Worm (Caenorhabditis elegans) whole organism, midembryonic: ENCODE measurements around the gene T22C8.1.

ENCODE experiments used
- T22C8.4 ChIP-seq: fragments of 200-800 bp; sonication (Bioruptor generic); IDR thresholded peaks from 2 replicates; pipeline ENCODE4 v1.3.6; 2022; ENCODE audit warnings: missing genetic modification characterization, missing compliant biosample characterization
- cog-1 ChIP-seq: sonication (generic microtip); optimal IDR thresholded peaks from 2 replicates; lab custom pipeline; 2016; ENCODE audit warnings: missing genetic modification characterization, missing compliant biosample characterization
- flt-1 ChIP-seq: fragments of 200-800 bp; sonication (Bioruptor generic); IDR thresholded peaks from 2 replicates; pipeline ENCODE4 v1.3.6; 2022; ENCODE audit warnings: missing genetic modification characterization, missing compliant biosample characterization
- klf-2 ChIP-seq: fragments of 200-800 bp; sonication (Bioruptor generic); conservative IDR thresholded peaks from 2 replicates; pipeline ENCODE4 v1.3.6; 2022; ENCODE audit warnings: missing genetic modification reagents, missing genetic modification characterization, missing compliant biosample characterization
- med-1 ChIP-seq: sonication (generic microtip); optimal IDR thresholded peaks from 2 replicates; lab custom pipeline; 2017; ENCODE audit warnings: missing genetic modification characterization, mild to moderate bottlenecking, missing compliant biosample characterization, antibody characterized with exemption, missing genetic modification reagents; ENCODE audit not compliant: insufficient read depth
- ref-1 ChIP-seq: fragments of 200-800 bp; sonication (Bioruptor generic); conservative IDR thresholded peaks from 2 replicates; pipeline ENCODE4 v1.3.6; 2022; ENCODE audit warnings: missing genetic modification reagents, missing genetic modification characterization, missing compliant biosample characterization
- tab-1 ChIP-seq: fragments of 200-800 bp; sonication (Bioruptor generic); IDR thresholded peaks from 2 replicates; pipeline ENCODE4 v1.3.6; 2022; ENCODE audit warnings: missing genetic modification characterization, missing compliant biosample characterization
- ztf-23 ChIP-seq: fragments of 200-800 bp; sonication (Bioruptor generic); IDR thresholded peaks from 2 replicates; pipeline ENCODE4 v1.3.6; 2022; ENCODE audit warnings: missing genetic modification reagents, missing genetic modification characterization, missing compliant biosample characterization
- ztf-29 ChIP-seq: fragments of 200-800 bp; sonication (Bioruptor generic); IDR thresholded peaks from 2 replicates; pipeline ENCODE4 v1.3.6; 2022; ENCODE audit warnings: missing genetic modification reagents, missing genetic modification characterization, missing compliant biosample characterization

T22C8.1 gene

ce11 chrII:8630088-8630487 lies 17.5 kb downstream of the T22C8.1 start, which contains the start of gene T22C8.6:
TSS of gene T22C8.6 (minus strand) at chrII:8630281.
- TF ChIP-seq ztf-23 (GFP tag; lab: Robert Waterston, UW) (no peak), med-1 (GFP tag; lab: Kevin White, UChicago) (no peak), T22C8.4 (no peak), flt-1 (GFP tag; lab: Robert Waterston, UW) (no peak), tab-1 (GFP tag; lab: Robert Waterston, UW) (no peak), ref-1 (GFP tag; lab: Robert Waterston, UW) (no peak), klf-2 (GFP tag; lab: Robert Waterston, UW) (no peak)

- TF ChIP-seq T22C8.4 (no peak), ref-1 (GFP tag; lab: Robert Waterston, UW) (no peak), ztf-29 (GFP tag; lab: Robert Waterston, UW) (no peak), flt-1 (GFP tag; lab: Robert Waterston, UW) (no peak), tab-1 (GFP tag; lab: Robert Waterston, UW) (no peak), med-1 (GFP tag; lab: Kevin White, UChicago) (no peak), ztf-23 (GFP tag; lab: Robert Waterston, UW) (no peak), cog-1 (tag; lab: Kevin White, UChicago) (no peak), klf-2 (GFP tag; lab: Robert Waterston, UW) (no peak)
Measured at ce11 chrII:8631766-8632165, 19.2 kb downstream of the T22C8.1 start.

ce11 chrII:8634386-8634785 lies 21.8 kb downstream of the T22C8.1 start, which contains the start of gene cutl-12:
TSS of gene cutl-12 (minus strand) at chrII:8634486.
- no peak for TF ChIP-seq ref-1 (GFP tag; lab: Robert Waterston, UW)
- no peak for TF ChIP-seq T22C8.4
- TF ChIP-seq klf-2 (GFP tag; lab: Robert Waterston, UW) = no peak
- no peak for TF ChIP-seq ztf-23 (GFP tag; lab: Robert Waterston, UW)
- TF ChIP-seq tab-1 (GFP tag; lab: Robert Waterston, UW) = no peak
- TF ChIP-seq flt-1 (GFP tag; lab: Robert Waterston, UW) = no peak
- TF ChIP-seq cog-1 (tag; lab: Kevin White, UChicago) = no peak
- no peak for TF ChIP-seq med-1 (GFP tag; lab: Kevin White, UChicago)
- no peak for TF ChIP-seq ztf-29 (GFP tag; lab: Robert Waterston, UW)

- TF ChIP-seq tab-1 (GFP tag; lab: Robert Waterston, UW) (no peak), flt-1 (GFP tag; lab: Robert Waterston, UW) (no peak), ref-1 (GFP tag; lab: Robert Waterston, UW) (no peak), ztf-29 (GFP tag; lab: Robert Waterston, UW) (no peak), cog-1 (tag; lab: Kevin White, UChicago) (no peak), T22C8.4 (no peak), ztf-23 (GFP tag; lab: Robert Waterston, UW) (no peak), klf-2 (GFP tag; lab: Robert Waterston, UW) (no peak), med-1 (GFP tag; lab: Kevin White, UChicago) (no peak)
Measured at ce11 chrII:8637615-8638014, 25.0 kb downstream of the T22C8.1 start, which contains the start of gene vab-9. TSS of gene vab-9 (minus strand) at chrII:8637715.

ce11 chrII:8639553-8639952 lies 27.0 kb downstream of the T22C8.1 start:
- TF ChIP-seq tab-1 (GFP tag; lab: Robert Waterston, UW) (no peak), ztf-23 (GFP tag; lab: Robert Waterston, UW) (0 out of 2 replicates have a peak, but pooled peaks have one; percentile 20)

- TF ChIP-seq ztf-23 (GFP tag; lab: Robert Waterston, UW) (no peak), med-1 (GFP tag; lab: Kevin White, UChicago) (no peak), ztf-29 (GFP tag; lab: Robert Waterston, UW) (no peak), ref-1 (GFP tag; lab: Robert Waterston, UW) (no peak), cog-1 (tag; lab: Kevin White, UChicago) (no peak), flt-1 (GFP tag; lab: Robert Waterston, UW) (no peak), tab-1 (GFP tag; lab: Robert Waterston, UW) (no peak), klf-2 (GFP tag; lab: Robert Waterston, UW) (no peak), T22C8.4 (no peak)
Measured at ce11 chrII:8640503-8640902, 27.9 kb downstream of the T22C8.1 start.

ce11 chrII:8641131-8641530 lies 28.6 kb downstream of the T22C8.1 start, which contains the start of gene D2085.7:
TSS of gene D2085.7 (plus strand) at chrII:8641381.
- no peak for TF ChIP-seq klf-2 (GFP tag; lab: Robert Waterston, UW)
- no peak for TF ChIP-seq cog-1 (tag; lab: Kevin White, UChicago)
- TF ChIP-seq ref-1 (GFP tag; lab: Robert Waterston, UW) = no peak
- TF ChIP-seq flt-1 (GFP tag; lab: Robert Waterston, UW) = no peak
- no peak for TF ChIP-seq ztf-29 (GFP tag; lab: Robert Waterston, UW)
- no peak for TF ChIP-seq T22C8.4
- no peak for TF ChIP-seq tab-1 (GFP tag; lab: Robert Waterston, UW)
- no peak for TF ChIP-seq med-1 (GFP tag; lab: Kevin White, UChicago)
- TF ChIP-seq ztf-23 (GFP tag; lab: Robert Waterston, UW) = no peak

- TF ChIP-seq ztf-23 (GFP tag; lab: Robert Waterston, UW) = no peak
- no peak for TF ChIP-seq flt-1 (GFP tag; lab: Robert Waterston, UW)
- TF ChIP-seq med-1 (GFP tag; lab: Kevin White, UChicago) = no peak
- no peak for TF ChIP-seq tab-1 (GFP tag; lab: Robert Waterston, UW)
- no peak for TF ChIP-seq klf-2 (GFP tag; lab: Robert Waterston, UW)
- no peak for TF ChIP-seq T22C8.4
- no peak for TF ChIP-seq cog-1 (tag; lab: Kevin White, UChicago)
- TF ChIP-seq ztf-29 (GFP tag; lab: Robert Waterston, UW) = no peak
- TF ChIP-seq ref-1 (GFP tag; lab: Robert Waterston, UW) = no peak
Measured at ce11 chrII:8642376-8642775, 29.8 kb downstream of the T22C8.1 start.

ce11 chrII:8643627-8644356 lies 31.2 kb downstream of the T22C8.1 start:
- no peak for TF ChIP-seq ztf-29 (GFP tag; lab: Robert Waterston, UW)
- TF ChIP-seq klf-2 (GFP tag; lab: Robert Waterston, UW) = no peak
- TF ChIP-seq ref-1 (GFP tag; lab: Robert Waterston, UW) = no peak
- no peak for TF ChIP-seq cog-1 (tag; lab: Kevin White, UChicago)
- TF ChIP-seq med-1 (GFP tag; lab: Kevin White, UChicago) = no peak
- no peak for TF ChIP-seq ztf-23 (GFP tag; lab: Robert Waterston, UW)
- TF ChIP-seq T22C8.4 = no peak
- TF ChIP-seq flt-1 (GFP tag; lab: Robert Waterston, UW) = no peak
- TF ChIP-seq tab-1 (GFP tag; lab: Robert Waterston, UW) = no peak
